Fruit fly (Drosophila melanogaster): ENCODE results near the gene CG15824.
A peak's percentile ranks its signal among the peaks of the same experiment; 100 is the strongest.

Gene CG15824

DNA sequence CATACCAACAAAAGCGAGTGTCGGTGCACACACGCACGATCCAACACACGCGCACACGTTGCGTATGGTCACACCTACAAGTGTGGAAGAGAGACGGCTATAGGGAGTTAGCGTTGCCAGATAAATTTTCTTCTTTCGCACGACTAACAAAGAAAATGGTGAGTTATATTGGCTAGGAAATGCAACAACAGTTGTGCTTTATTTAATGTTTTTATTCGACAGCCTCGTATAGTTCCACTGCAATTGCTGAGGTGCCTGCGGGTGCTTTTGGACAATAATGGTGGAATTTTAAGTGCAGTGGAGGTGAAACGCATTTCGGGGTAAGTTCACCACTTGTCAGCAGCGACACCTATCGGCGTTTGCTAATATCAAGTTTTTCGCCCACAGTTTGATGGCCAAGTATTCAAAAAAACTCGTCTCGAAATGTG, 13.5 kb downstream of the CG15824 start (continued):
- TF ChIP-seq HmgZ (tag; optimal IDR thresholded peaks at IDR 0.05) = peak; percentile 36
- TF ChIP-seq Hmr (GFP tag; optimal IDR thresholded peaks at IDR 0.05) = peak; percentile 31
- TF ChIP-seq disco-r (GFP tag; optimal IDR thresholded peaks at IDR 0.05) = no peak
- no peak for TF ChIP-seq corto (GFP tag; optimal IDR thresholded peaks at IDR 0.05)
- peak; percentile 18 for TF ChIP-seq CHES-1-like (GFP tag; optimal IDR thresholded peaks at IDR 0.05)
- TF ChIP-seq CG9797 (GFP tag; optimal IDR thresholded peaks at IDR 0.05) = peak; percentile 76
- no peak for TF ChIP-seq ttk (GFP tag; IDR thresholded peaks at IDR 0.05)
- TF ChIP-seq kay (GFP tag; optimal IDR thresholded peaks at IDR 0.05) = no peak
- TF ChIP-seq chif (GFP tag; optimal IDR thresholded peaks at IDR 0.05) = no peak
- no peak for TF ChIP-seq croc (GFP tag; conservative IDR thresholded peaks at IDR 0.05)
- no peak for TF ChIP-seq wek (GFP tag; optimal IDR thresholded peaks at IDR 0.05)
- no peak for TF ChIP-seq Camta (GFP tag; optimal IDR thresholded peaks at IDR 0.05)
- no peak for TF ChIP-seq luna (GFP tag; optimal IDR thresholded peaks at IDR 0.05)
- TF ChIP-seq CG1233 (GFP tag; optimal IDR thresholded peaks at IDR 0.05) = no peak
- no peak for TF ChIP-seq CG4360 (GFP tag; IDR thresholded peaks at IDR 0.05)
- TF ChIP-seq sob (GFP tag; IDR thresholded peaks at IDR 0.05) = peak; percentile 50
- no peak for TF ChIP-seq CG7987 (GFP tag; optimal IDR thresholded peaks at IDR 0.05)
- TF ChIP-seq toy (GFP tag; IDR thresholded peaks at IDR 0.05) = no peak
- TF ChIP-seq B-H1 (GFP tag; IDR thresholded peaks at IDR 0.05) = no peak
- TF ChIP-seq ssp (GFP tag; IDR thresholded peaks at IDR 0.05) = no peak
- no peak; the same call in 1 of the 2 replicates for TF ChIP-seq Atf6 (GFP tag; IDR thresholded peaks at IDR 0.05)
- TF ChIP-seq HHEX (GFP tag; optimal IDR thresholded peaks at IDR 0.05) = no peak
- TF ChIP-seq CG31224 (GFP tag; IDR thresholded peaks at IDR 0.05) = no peak
- TF ChIP-seq CG14710 (tag; optimal IDR thresholded peaks at IDR 0.05) = peak; percentile 31
- TF ChIP-seq dmrt11E (tag; optimal IDR thresholded peaks at IDR 0.05) = no peak
- TF ChIP-seq gem (tag; optimal IDR thresholded peaks at IDR 0.05) = no peak
- TF ChIP-seq Ssrp (tag; optimal IDR thresholded peaks at IDR 0.05) = no peak
- peak; percentile 43 for TF ChIP-seq Fer1 (GFP tag; optimal IDR thresholded peaks at IDR 0.05)
- TF ChIP-seq CG7357 (GFP tag; IDR thresholded peaks at IDR 0.05) = no peak
- no peak for TF ChIP-seq ro (GFP tag; IDR thresholded peaks at IDR 0.05)
- no peak for TF ChIP-seq CG10274 (GFP tag; optimal IDR thresholded peaks at IDR 0.05)
- no peak for TF ChIP-seq CG3407 (GFP tag; optimal IDR thresholded peaks at IDR 0.05)
- no peak for TF ChIP-seq Ravus (GFP tag; IDR thresholded peaks at IDR 0.05)
- peak; percentile 77 for TF ChIP-seq ewg (GFP tag; optimal IDR thresholded peaks at IDR 0.05)
- TF ChIP-seq Hand (GFP tag; optimal IDR thresholded peaks at IDR 0.05) = no peak
- TF ChIP-seq zfh2 (GFP tag; optimal IDR thresholded peaks at IDR 0.05) = no peak
- TF ChIP-seq CG9932 (GFP tag; IDR thresholded peaks at IDR 0.05) = peak; percentile 39; the same call in 1 of the 2 replicates
- no peak for TF ChIP-seq CG11093 (GFP tag; IDR thresholded peaks at IDR 0.05)
- TF ChIP-seq sc (optimal IDR thresholded peaks at IDR 0.05) = no peak
- no peak for TF ChIP-seq sc (GFP tag; optimal IDR thresholded peaks at IDR 0.05)
- TF ChIP-seq CG10565 (GFP tag; optimal IDR thresholded peaks at IDR 0.05) = no peak
- TF ChIP-seq B-H2 (GFP tag; optimal IDR thresholded peaks at IDR 0.05) = peak; percentile 30
- no peak for TF ChIP-seq onecut (GFP tag; IDR thresholded peaks at IDR 0.05)
- TF ChIP-seq Doc2 (GFP tag; IDR thresholded peaks at IDR 0.05) = no peak
- TF ChIP-seq kah (GFP tag; optimal IDR thresholded peaks at IDR 0.05) = no peak
- no peak for TF ChIP-seq TFAM (GFP tag; optimal IDR thresholded peaks at IDR 0.05)
- TF ChIP-seq CG2202 (tag; optimal IDR thresholded peaks at IDR 0.05) = no peak
- no peak for TF ChIP-seq sug (tag; optimal IDR thresholded peaks at IDR 0.05)
- peak; percentile 33 for TF ChIP-seq amos (GFP tag; IDR thresholded peaks at IDR 0.05; ENCODE audit: partially characterized antibody)
- no peak for TF ChIP-seq ken (GFP tag; IDR thresholded peaks at IDR 0.05)
- no peak for TF ChIP-seq mam (GFP tag; optimal IDR thresholded peaks at IDR 0.05)
- no peak for TF ChIP-seq bbx (GFP tag; IDR thresholded peaks at IDR 0.05; ENCODE audit: partially characterized antibody)
